Worm (Caenorhabditis elegans): Measurements from ENCODE around the gene K08D10.14.

DNA sequence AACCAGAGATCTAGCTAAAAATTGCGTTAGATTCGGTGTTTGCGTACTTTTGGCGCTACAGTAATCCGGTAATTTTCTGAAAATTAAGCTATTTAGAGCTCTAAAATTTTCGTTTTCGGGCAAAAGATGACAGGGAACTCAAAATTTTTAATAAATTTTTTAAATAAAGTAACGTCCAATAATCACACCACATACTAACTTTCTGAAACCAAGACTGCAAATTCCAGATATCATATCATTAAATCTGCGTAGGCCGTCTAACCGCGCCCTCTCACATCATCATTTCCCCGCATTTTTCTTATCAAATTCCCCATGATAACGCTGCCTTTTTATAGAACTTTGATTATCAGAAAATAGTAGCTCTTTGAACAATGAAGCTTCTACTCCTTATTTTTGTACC, 37.3 kb upstream of the K08D10.14 start, which contains the start of gene drd-50:
- TF ChIP-seq dao-5 (tag; optimal IDR thresholded peaks at IDR 0.05) (no peak), him-1 (tag; optimal IDR thresholded peaks at IDR 0.05) (no peak), W03F9.2 (tag; optimal IDR thresholded peaks at IDR 0.05) (no peak)
